Worm (Caenorhabditis elegans) whole organism, L3 larva: ENCODE results near the gene H23N18.6.

Experiments used
- daf-12 ChIP-seq: fragments of 150-350 bp; optimal IDR thresholded peaks from 2 replicates; lab custom pipeline; 2014; ENCODE audit warnings: missing biosample characterization, missing genetic modification reagents, missing genetic modification characterization
- egl-27 ChIP-seq: sonication (generic microtip); optimal IDR thresholded peaks from 4 replicates; lab custom pipeline; 2017; ENCODE audit warnings: missing biosample characterization, missing genetic modification reagents, missing genetic modification characterization
- egl-5 ChIP-seq: fragments of 150-350 bp; optimal IDR thresholded peaks from 2 replicates; lab custom pipeline; 2017; ENCODE audit warnings: missing biosample characterization, missing genetic modification reagents, missing genetic modification characterization, inconsistent platforms
- elt-1 ChIP-seq: fragments of 150-350 bp; optimal IDR thresholded peaks from 2 replicates; lab custom pipeline; 2014; ENCODE audit warnings: missing biosample characterization, missing genetic modification characterization
- eor-1 ChIP-seq, 2 experiments: fragments of 150-350 bp; optimal IDR thresholded peaks; 2 replicates each; lab custom pipeline; 2014 to 2018; ENCODE audit warnings: missing biosample characterization in 2 of 2, missing genetic modification characterization in 2 of 2
- hmg-11 ChIP-seq: sonication (generic microtip); optimal IDR thresholded peaks from 2 replicates; lab custom pipeline; 2016; ENCODE audit warnings: missing genetic modification characterization, missing compliant biosample characterization
- nhr-25 ChIP-seq: sonication (generic microtip); optimal IDR thresholded peaks from 2 replicates; lab custom pipeline; 2017; ENCODE audit warnings: missing biosample characterization, missing genetic modification characterization
- nhr-76 ChIP-seq: fragments of 150-350 bp; sonication (generic microtip); optimal IDR thresholded peaks from 5 replicates; lab custom pipeline; 2014; ENCODE audit warnings: missing biosample characterization, missing genetic modification characterization
- unc-62 ChIP-seq: fragments of 150-350 bp; sonication (generic microtip); optimal IDR thresholded peaks from 4 replicates; lab custom pipeline; 2014; ENCODE audit warnings: missing biosample characterization, missing genetic modification reagents, missing genetic modification characterization
- ztf-11 ChIP-seq: fragments of 150-350 bp; optimal IDR thresholded peaks from 2 replicates; lab custom pipeline; 2014; ENCODE audit warnings: missing biosample characterization, missing genetic modification characterization

DNA sequence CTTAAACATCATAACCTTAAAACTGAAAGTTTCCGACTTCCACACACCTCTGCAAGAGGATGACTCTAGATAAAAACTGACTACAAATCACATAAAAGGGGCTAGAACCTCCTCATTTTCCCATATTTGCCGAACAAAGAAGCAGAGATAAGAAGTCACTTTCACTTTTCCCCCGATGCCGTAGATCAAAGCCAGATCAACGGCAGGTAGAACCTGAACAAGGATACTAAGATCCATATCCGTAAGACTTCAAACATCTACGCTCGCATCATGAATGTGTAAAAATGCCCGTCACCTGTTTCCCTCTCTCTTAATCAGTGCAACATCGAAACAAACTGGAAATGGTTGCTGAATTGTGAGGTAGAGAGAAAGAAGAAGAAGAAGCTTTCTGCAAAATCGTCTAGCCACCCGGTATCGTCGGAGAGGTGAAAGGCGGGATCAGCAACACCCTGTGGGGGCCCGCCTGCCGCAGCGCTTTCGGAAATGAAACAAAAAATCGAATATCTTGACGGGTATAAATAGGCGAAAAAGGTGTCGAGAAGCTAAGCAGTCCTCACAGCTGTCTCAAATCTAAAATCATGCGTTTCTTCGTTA, 3.9 kb upstream of the H23N18.6 start, which contains the start of gene C02E7.6:
- TF ChIP-seq ztf-11 (tag; lab: Kevin White, UChicago) (no peak), nhr-76 (tag; lab: Kevin White, UChicago) (no peak), egl-5 (tag; lab: Kevin White, UChicago) (no peak), elt-1 (tag; lab: Kevin White, UChicago) (peak; percentile 94), hmg-11 (tag; lab: Kevin White, UChicago) (no peak), nhr-25 (tag; lab: Kevin White, UChicago) (peak; percentile 97), egl-27 (tag; lab: Kevin White, UChicago) (no peak), unc-62 (GFP tag; lab: Kevin White, UChicago) (no peak), daf-12 (no peak), eor-1 (tag; optimal IDR thresholded peaks at IDR 0.05; lab: Kevin White, UChicago) (no peak)
